Worm (Caenorhabditis elegans): Measurements from ENCODE around the gene clec-169.

The clec-169 gene

DNA sequence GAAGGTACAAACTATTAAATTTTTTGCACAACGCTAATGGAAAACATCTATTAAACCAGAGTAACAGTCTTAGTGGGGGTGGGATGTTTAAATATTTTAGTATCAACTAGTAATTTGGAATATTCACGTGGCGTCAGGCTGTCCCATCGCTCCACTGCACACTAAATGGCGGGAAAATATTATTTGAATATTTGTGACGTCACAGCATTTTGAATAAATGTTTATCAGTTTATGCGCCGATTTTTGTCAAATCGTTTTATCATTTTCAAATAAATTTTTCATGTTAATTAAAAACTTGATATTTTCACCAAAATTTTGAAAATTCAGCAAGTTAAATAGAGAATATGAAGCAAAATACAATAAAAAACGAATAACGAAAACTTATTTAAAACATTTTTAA, 17.8 kb upstream of the clec-169 start, which contains the start of gene F38A1.15:
TSS of gene F38A1.15 (minus strand) at position 101 of the 400 bp plus-strand sequence.
- no peak for TF ChIP-seq pha-4 (tag; optimal IDR thresholded peaks at IDR 0.05)
- TF ChIP-seq nhr-237 (tag; optimal IDR thresholded peaks at IDR 0.05), result no peak
- TF ChIP-seq ZK546.5 (tag; optimal IDR thresholded peaks at IDR 0.05), result no peak
- TF ChIP-seq pqm-1 (tag; optimal IDR thresholded peaks at IDR 0.05), result no peak
- no peak for TF ChIP-seq unc-39 (tag; optimal IDR thresholded peaks at IDR 0.05)
- TF ChIP-seq nhr-76 (tag; optimal IDR thresholded peaks at IDR 0.05), result no peak
- TF ChIP-seq nhr-43 (tag; optimal IDR thresholded peaks at IDR 0.05; ENCODE audit: poor library complexity, severe bottlenecking), result no peak
- no peak for TF ChIP-seq elt-2 (tag; optimal IDR thresholded peaks at IDR 0.05)
- no peak for TF ChIP-seq ztf-4 (tag; optimal IDR thresholded peaks at IDR 0.05)
- no peak for TF ChIP-seq unc-62 (GFP tag; optimal IDR thresholded peaks at IDR 0.05)
- TF ChIP-seq jun-1 (tag; optimal IDR thresholded peaks at IDR 0.05), result no peak
- TF ChIP-seq ceh-82 (tag; optimal IDR thresholded peaks at IDR 0.05), result no peak
- TF ChIP-seq R02D3.7 (tag; optimal IDR thresholded peaks at IDR 0.05), result no peak
- no peak for TF ChIP-seq snpc-4 (tag; optimal IDR thresholded peaks at IDR 0.05)
- no peak for TF ChIP-seq zag-1 (tag; optimal IDR thresholded peaks at IDR 0.05)
- TF ChIP-seq ceh-16 (tag; optimal IDR thresholded peaks at IDR 0.05), result no peak

DNA sequence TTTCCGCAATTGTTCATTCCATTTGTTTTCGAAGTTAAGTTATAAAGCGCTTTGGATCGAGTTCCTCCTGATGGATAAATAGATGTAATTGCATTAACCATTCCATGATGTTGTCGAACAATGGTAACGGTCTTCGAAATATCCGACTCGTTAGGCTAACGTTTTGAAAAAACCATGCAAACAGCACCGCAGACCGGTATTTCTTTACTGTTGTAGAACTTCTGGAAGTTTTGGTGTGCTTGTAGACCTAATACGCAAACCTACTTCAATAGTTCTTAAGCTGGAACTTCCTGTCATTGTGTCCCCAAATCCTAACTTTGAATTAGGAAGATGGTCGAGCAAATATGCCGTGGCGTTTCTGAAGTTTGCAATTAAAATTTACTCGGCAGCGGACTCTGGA, 15.9 kb upstream of the clec-169 start, which contains the start of gene F38A1.9:
TSS of gene F38A1.9 (minus strand) at position 101 of the 400 bp plus-strand sequence.
- TF ChIP-seq aly-2 (tag; optimal IDR thresholded peaks at IDR 0.05), result no peak
- TF ChIP-seq hmg-11 (tag; optimal IDR thresholded peaks at IDR 0.05), result no peak
- no peak for TF ChIP-seq fos-1 (tag; optimal IDR thresholded peaks at IDR 0.05)
- TF ChIP-seq nhr-11 (tag; optimal IDR thresholded peaks at IDR 0.05), result no peak
- TF ChIP-seq mdl-1 (tag; optimal IDR thresholded peaks at IDR 0.05), result no peak
- TF ChIP-seq eor-1 (tag; optimal IDR thresholded peaks at IDR 0.05), result no peak
- no peak for TF ChIP-seq nhr-23 (tag; optimal IDR thresholded peaks at IDR 0.05)
- TF ChIP-seq sea-2 (GFP tag; optimal IDR thresholded peaks at IDR 0.05), result no peak
- no peak for TF ChIP-seq nhr-76 (tag; optimal IDR thresholded peaks at IDR 0.05)
- no peak for TF ChIP-seq daf-12 (tag; optimal IDR thresholded peaks at IDR 0.05)
- no peak for TF ChIP-seq lin-39 (tag; optimal IDR thresholded peaks at IDR 0.05)
- TF ChIP-seq elt-1 (tag; optimal IDR thresholded peaks at IDR 0.05), result no peak
- TF ChIP-seq mml-1 (tag; optimal IDR thresholded peaks at IDR 0.05), result no peak
- TF ChIP-seq zag-1 (tag; optimal IDR thresholded peaks at IDR 0.05), result no peak
- no peak for TF ChIP-seq nhr-25 (tag; optimal IDR thresholded peaks at IDR 0.05)
- TF ChIP-seq elt-3 (tag; optimal IDR thresholded peaks at IDR 0.05), result no peak
- no peak for TF ChIP-seq snpc-4 (tag; optimal IDR thresholded peaks at IDR 0.05)

DNA sequence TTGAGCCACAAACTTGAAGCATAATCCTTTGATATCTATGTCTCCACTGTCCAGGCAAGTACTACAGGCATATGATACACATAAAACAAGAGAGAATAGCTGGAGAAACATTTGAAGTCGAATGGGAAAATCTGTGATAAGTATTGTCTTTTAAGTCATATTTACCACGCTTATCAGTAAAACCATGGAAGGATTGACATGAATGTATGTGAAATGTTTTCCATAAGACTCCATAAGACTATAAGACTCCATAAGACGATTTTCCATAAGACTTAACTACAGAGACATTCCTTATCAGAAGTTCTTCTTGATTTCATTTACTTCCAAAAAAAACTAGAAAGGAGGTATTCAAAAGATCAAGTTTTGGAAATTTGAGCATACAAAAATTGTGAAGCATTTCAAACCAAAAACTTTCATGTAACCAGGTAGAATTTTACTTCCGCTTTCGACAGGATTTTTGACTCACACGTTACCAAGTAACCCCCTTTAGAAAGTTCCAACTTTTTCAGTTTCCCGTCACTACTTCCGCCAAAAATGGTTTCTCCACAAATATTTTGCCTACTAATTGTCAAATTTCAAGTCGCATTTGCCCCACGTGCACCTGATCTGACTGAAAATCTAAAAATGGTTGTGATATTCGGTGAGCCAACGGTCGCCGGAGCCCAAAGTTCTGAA, 14.2 kb upstream of the clec-169 start, which contains the start of the genes clec-165 and F38A1.11:
TSS of gene clec-165 (minus strand) at position 125 of the 675 bp plus-strand sequence.
TSS of gene F38A1.11 (plus strand) at position 625 of the 675 bp plus-strand sequence.
- TF ChIP-seq pqm-1 (tag; optimal IDR thresholded peaks at IDR 0.05), result peak; percentile 34
- TF ChIP-seq elt-3 (tag; optimal IDR thresholded peaks at IDR 0.05), result no peak
- peak; percentile 70 for TF ChIP-seq elt-2 (tag; optimal IDR thresholded peaks at IDR 0.05)
- no peak for TF ChIP-seq aly-2 (tag; optimal IDR thresholded peaks at IDR 0.05)
- TF ChIP-seq nhr-25 (tag; optimal IDR thresholded peaks at IDR 0.05), result no peak
- no peak for TF ChIP-seq snpc-4 (tag; optimal IDR thresholded peaks at IDR 0.05)

DNA sequence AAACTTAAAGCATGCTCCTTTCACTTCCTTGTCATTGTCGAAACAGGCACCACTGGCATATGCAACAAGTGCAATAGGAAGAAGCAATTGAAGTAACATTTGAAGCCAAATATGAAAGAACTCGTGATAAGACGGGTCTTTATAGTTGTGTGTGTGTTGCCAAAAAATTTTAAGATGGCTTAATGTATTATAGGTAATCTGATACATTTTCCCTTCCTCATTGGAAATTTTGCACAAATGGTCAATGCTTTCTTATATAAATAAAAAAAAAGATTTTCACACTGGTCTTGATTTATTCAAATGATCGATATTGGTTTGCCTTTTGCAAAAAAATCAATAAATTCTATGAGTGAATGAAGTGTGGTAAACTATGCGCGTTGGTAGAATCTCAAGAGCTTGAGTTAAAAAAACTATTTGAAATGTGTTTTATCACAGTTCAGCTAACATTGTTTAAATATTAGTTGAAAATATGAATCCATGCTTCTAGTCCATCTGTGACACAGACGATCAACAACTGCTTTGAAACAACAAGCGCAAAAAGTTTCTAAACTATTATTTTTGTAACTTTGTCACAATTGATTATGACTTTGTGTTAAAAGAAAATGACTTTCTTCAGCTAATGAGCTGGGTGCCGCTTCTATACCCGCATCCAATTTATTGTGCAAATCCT, 9.7 kb upstream of the clec-169 start, which contains the start of the genes clec-166 and F38A1.6:
TSS of gene clec-166 (minus strand) at position 101 of the 670 bp plus-strand sequence.
TSS of gene F38A1.6 (plus strand) at position 620 of the 670 bp plus-strand sequence.
- no peak for TF ChIP-seq mml-1 (tag; optimal IDR thresholded peaks at IDR 0.05)
- TF ChIP-seq elt-2 (tag; optimal IDR thresholded peaks at IDR 0.05), result peak; percentile 9

DNA sequence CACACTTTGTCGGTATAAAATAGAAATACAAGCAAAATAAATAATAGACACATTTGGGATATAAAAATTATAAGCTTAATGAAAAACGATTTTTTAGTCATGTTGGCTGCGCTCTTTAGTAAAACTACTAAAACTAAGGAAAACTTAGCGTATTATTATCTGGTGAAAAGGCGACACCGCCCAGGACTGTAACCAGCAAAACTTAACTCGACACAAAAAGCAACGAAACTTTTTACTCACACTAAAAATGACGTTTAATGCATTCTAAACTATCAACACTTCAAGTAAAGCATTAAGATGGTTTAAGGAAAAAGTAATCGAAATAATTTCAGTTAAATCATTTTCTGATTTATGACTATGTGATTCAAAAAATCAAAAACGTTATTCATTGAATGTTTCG, 5.5 kb upstream of the clec-169 start, which contains the start of gene clec-167:
TSS of gene clec-167 (minus strand) at position 101 of the 400 bp plus-strand sequence.
- TF ChIP-seq ceh-16 (tag; optimal IDR thresholded peaks at IDR 0.05) (no peak), nhr-237 (tag; optimal IDR thresholded peaks at IDR 0.05) (no peak), elt-3 (tag; optimal IDR thresholded peaks at IDR 0.05) (no peak), daf-12 (tag; optimal IDR thresholded peaks at IDR 0.05) (no peak), fkh-10 (GFP tag; optimal IDR thresholded peaks at IDR 0.05) (no peak), nhr-25 (tag; optimal IDR thresholded peaks at IDR 0.05) (no peak), fos-1 (tag; optimal IDR thresholded peaks at IDR 0.05) (no peak), ztf-11 (tag; optimal IDR thresholded peaks at IDR 0.05) (no peak), nfya-1 (tag; optimal IDR thresholded peaks at IDR 0.05; ENCODE audit: insufficient read depth) (no peak), nhr-11 (tag; optimal IDR thresholded peaks at IDR 0.05) (no peak), lin-15B (tag; optimal IDR thresholded peaks at IDR 0.05) (no peak), eor-1 (tag; optimal IDR thresholded peaks at IDR 0.05) (no peak), nhr-43 (tag; optimal IDR thresholded peaks at IDR 0.05; ENCODE audit: poor library complexity, severe bottlenecking) (no peak), mdl-1 (tag; optimal IDR thresholded peaks at IDR 0.05) (no peak), ztf-4 (tag; optimal IDR thresholded peaks at IDR 0.05) (no peak), nhr-28 (tag; optimal IDR thresholded peaks at IDR 0.05) (no peak), lin-39 (tag; optimal IDR thresholded peaks at IDR 0.05) (no peak), zag-1 (tag; optimal IDR thresholded peaks at IDR 0.05) (no peak), egl-27 (tag; optimal IDR thresholded peaks at IDR 0.05) (no peak), lsy-12 (tag; optimal IDR thresholded peaks at IDR 0.05) (no peak)

All from whole organism, L3 larva.